Fruit fly (Drosophila melanogaster): ENCODE data around the gene CG15239.
A peak's percentile ranks its signal among the peaks of the same experiment; 100 is the strongest.

Gene CG15239

dm6 chrX:3868456-3869023 lies 15.4 kb upstream of the CG15239 start, which contains the start of gene CG2930 (continued):
- peak; percentile 61 for TF ChIP-seq Jarid2 (GFP tag; optimal IDR thresholded peaks at IDR 0.05)
- TF ChIP-seq Stat92E (GFP tag; optimal IDR thresholded peaks at IDR 0.05), result peak in 1 of 3 experiments; percentile 14
- TF ChIP-seq CG2199 (GFP tag; IDR thresholded peaks at IDR 0.05), result peak; percentile 89; the same call in 2 of the 3 replicates
- TF ChIP-seq Dbx (GFP tag; IDR thresholded peaks at IDR 0.05), result peak; percentile 72; the same call in 2 of the 3 replicates
- TF ChIP-seq Sry-δ (GFP tag; optimal IDR thresholded peaks at IDR 0.05), result peak; percentile 59
- TF ChIP-seq luna (GFP tag; optimal IDR thresholded peaks at IDR 0.05), result no peak
- peak; percentile 22 for TF ChIP-seq CG15073 (GFP tag; optimal IDR thresholded peaks at IDR 0.05)
- TF ChIP-seq gcm2 (GFP tag; optimal IDR thresholded peaks at IDR 0.05), result peak; percentile 52
- peak; percentile 96 for TF ChIP-seq ci (GFP tag; IDR thresholded peaks at IDR 0.05)
- no peak for TF ChIP-seq CG34376 (GFP tag; optimal IDR thresholded peaks at IDR 0.05)
- TF ChIP-seq corto (GFP tag; optimal IDR thresholded peaks at IDR 0.05), result peak; percentile 68
- no peak for TF ChIP-seq CG14860 (GFP tag; IDR thresholded peaks at IDR 0.05; ENCODE audit: partially characterized antibody)
- no peak for TF ChIP-seq Lpt (GFP tag; optimal IDR thresholded peaks at IDR 0.05)
- TF ChIP-seq dan (GFP tag; IDR thresholded peaks at IDR 0.05), result peak; percentile 69
- TF ChIP-seq pita (GFP tag; optimal IDR thresholded peaks at IDR 0.05), result no peak
- peak; percentile 90 for TF ChIP-seq CG4424 (GFP tag; optimal IDR thresholded peaks at IDR 0.05)
- TF ChIP-seq CG4707 (GFP tag; optimal IDR thresholded peaks at IDR 0.05), result peak; percentile 76
- TF ChIP-seq pfk (GFP tag; optimal IDR thresholded peaks at IDR 0.05), result no peak
- peak; percentile 83 for TF ChIP-seq dimm (GFP tag; IDR thresholded peaks at IDR 0.05)
- peak; percentile 86 for TF ChIP-seq Rx (GFP tag; IDR thresholded peaks at IDR 0.05)
- peak; percentile 57 for TF ChIP-seq crc (GFP tag; optimal IDR thresholded peaks at IDR 0.05)
- peak; percentile 88 for TF ChIP-seq CG10979 (tag; optimal IDR thresholded peaks at IDR 0.05)
- TF ChIP-seq Doc2 (GFP tag; IDR thresholded peaks at IDR 0.05), result peak; percentile 60; the same call in 1 of the 2 replicates
- peak; percentile 32 for TF ChIP-seq twi (tag; optimal IDR thresholded peaks at IDR 0.05)
- TF ChIP-seq CG1529 (GFP tag; optimal IDR thresholded peaks at IDR 0.05), result peak; percentile 86
- TF ChIP-seq CG4730 (GFP tag; IDR thresholded peaks at IDR 0.05), result peak; percentile 83
- TF ChIP-seq fd3F (GFP tag; optimal IDR thresholded peaks at IDR 0.05), result peak; percentile 38
- TF ChIP-seq Sox100B (GFP tag; optimal IDR thresholded peaks at IDR 0.05), result peak; percentile 76
- TF ChIP-seq lov (optimal IDR thresholded peaks at IDR 0.05), result no peak
- TF ChIP-seq lov (GFP tag; IDR thresholded peaks at IDR 0.05), result peak; percentile 92
- peak; percentile 78 for TF ChIP-seq disco-r (GFP tag; optimal IDR thresholded peaks at IDR 0.05)
- peak; percentile 73 for TF ChIP-seq CG6813 (GFP tag; optimal IDR thresholded peaks at IDR 0.05)
- peak; percentile 94 for TF ChIP-seq chm (GFP tag; IDR thresholded peaks at IDR 0.05)
- TF ChIP-seq CG4360 (GFP tag; IDR thresholded peaks at IDR 0.05), result peak; percentile 53; the same call in 1 of the 2 replicates
- TF ChIP-seq CG2712 (tag; optimal IDR thresholded peaks at IDR 0.05), result peak; percentile 88
- TF ChIP-seq cato (GFP tag; optimal IDR thresholded peaks at IDR 0.05; ENCODE audit: borderline replicate concordance), result peak; percentile 68
- TF ChIP-seq Hr78 (GFP tag; optimal IDR thresholded peaks at IDR 0.05), result peak in 1 of 2 experiments; percentile 35
- TF ChIP-seq Sox102F (GFP tag; optimal IDR thresholded peaks at IDR 0.05), result peak; percentile 90
- peak; percentile 71 for TF ChIP-seq CG17568 (GFP tag; optimal IDR thresholded peaks at IDR 0.05)
- TF ChIP-seq NfI (GFP tag; optimal IDR thresholded peaks at IDR 0.05), result peak; percentile 85
- TF ChIP-seq pan (optimal IDR thresholded peaks at IDR 0.05), result no peak
- peak in 1 of 2 experiments; percentile 94 for TF ChIP-seq pan (GFP tag; optimal IDR thresholded peaks at IDR 0.05 in 1 of 2, IDR thresholded peaks at IDR 0.05 in 1 of 2)
- TF ChIP-seq dysf (GFP tag; IDR thresholded peaks at IDR 0.05), result peak; percentile 92
- peak; percentile 73 for TF ChIP-seq CG13775 (GFP tag; optimal IDR thresholded peaks at IDR 0.05)
- no peak for TF ChIP-seq ash1 (GFP tag; optimal IDR thresholded peaks at IDR 0.05)
- TF ChIP-seq Hr3 (GFP tag; optimal IDR thresholded peaks at IDR 0.05), result peak; percentile 79
- no peak for TF ChIP-seq h (optimal IDR thresholded peaks at IDR 0.05)
- no peak for TF ChIP-seq Vsx1 (GFP tag; optimal IDR thresholded peaks at IDR 0.05)
- TF ChIP-seq Doc3 (GFP tag; IDR thresholded peaks at IDR 0.05; ENCODE audit: partially characterized antibody), result no peak
- TF ChIP-seq zf30C (GFP tag; optimal IDR thresholded peaks at IDR 0.05), result peak; percentile 48
